Worm (Caenorhabditis elegans) whole organism, L4 larva: ENCODE results near the gene C03C10.7.

ENCODE experiments used
- ceh-62 ChIP-seq: sonication (generic microtip); optimal IDR thresholded peaks from 2 replicates; lab custom pipeline; 2017; ENCODE audit warnings: missing biosample characterization, missing genetic modification characterization
- ces-1 ChIP-seq: fragments of 150-350 bp; sonication (generic microtip); optimal IDR thresholded peaks from 4 replicates; lab custom pipeline; 2014; ENCODE audit warnings: missing biosample characterization, missing genetic modification reagents, missing genetic modification characterization
- daf-12 ChIP-seq: fragments of 150-350 bp; optimal IDR thresholded peaks from 2 replicates; lab custom pipeline; 2014; ENCODE audit warnings: missing biosample characterization, missing genetic modification reagents, missing genetic modification characterization
- egl-27 ChIP-seq: sonication (generic microtip); optimal IDR thresholded peaks from 3 replicates; lab custom pipeline; 2017; ENCODE audit warnings: missing biosample characterization, missing genetic modification reagents, missing genetic modification characterization
- lin-38 ChIP-seq: fragments of 200-800 bp; sonication (Bioruptor generic); IDR thresholded peaks from 2 replicates; pipeline ENCODE4 v1.3.6; 2022; ENCODE audit warnings: missing genetic modification reagents, missing genetic modification characterization, missing compliant biosample characterization
- nhr-102 ChIP-seq: sonication (generic microtip); optimal IDR thresholded peaks from 2 replicates; lab custom pipeline; 2016; ENCODE audit warnings: mild to moderate bottlenecking, missing genetic modification characterization, moderate library complexity, missing compliant biosample characterization
- nhr-237 ChIP-seq: sonication (generic microtip); optimal IDR thresholded peaks from 2 replicates; lab custom pipeline; 2017; ENCODE audit warnings: missing biosample characterization, missing genetic modification characterization
- nhr-77 ChIP-seq: fragments of 150-350 bp; optimal IDR thresholded peaks from 2 replicates; lab custom pipeline; 2014; ENCODE audit warnings: missing biosample characterization, missing genetic modification characterization
- pha-4 ChIP-seq, 2 experiments: fragments of 150-350 bp in 1 of 2; fragments of 200-800 bp in 1 of 2; sonication (Bioruptor generic) in 1 of 2; IDR thresholded peaks in 1 of 2; optimal IDR thresholded peaks in 1 of 2; 2 replicates each; pipeline versions ENCODE4 v1.3.6 to Lab custom; 2014 to 2022; ENCODE audit warnings: missing genetic modification characterization in 2 of 2, missing genetic modification reagents in 2 of 2, missing biosample characterization in 1 of 2, missing compliant biosample characterization in 1 of 2
- saeg-2 ChIP-seq: fragments of 200-800 bp; sonication (Bioruptor generic); IDR thresholded peaks from 2 replicates; pipeline ENCODE4 v1.3.6; 2022; ENCODE audit warnings: missing genetic modification reagents, missing genetic modification characterization, missing compliant biosample characterization
- unc-39 ChIP-seq: sonication (generic microtip); optimal IDR thresholded peaks from 2 replicates; lab custom pipeline; 2017; ENCODE audit warnings: missing biosample characterization, missing genetic modification characterization
- unc-62 ChIP-seq, 3 experiments: fragments of 150-350 bp in 1 of 3; sonication (generic microtip); optimal IDR thresholded peaks in 2 of 3; peaks in 1 of 3; 1 replicate in 1 of 3; 2 replicates in 2 of 3; lab custom pipeline; 2014 to 2017; ENCODE audit warnings: missing biosample characterization in 3 of 3, missing genetic modification characterization in 3 of 3, missing genetic modification reagents in 3 of 3, missing genotype in 1 of 3
- vab-7 ChIP-seq: fragments of 200-800 bp; sonication (Bioruptor generic); IDR thresholded peaks from 2 replicates; pipeline ENCODE4 v1.3.6; 2022; ENCODE audit warnings: missing genetic modification reagents, missing genetic modification characterization, missing compliant biosample characterization

DNA sequence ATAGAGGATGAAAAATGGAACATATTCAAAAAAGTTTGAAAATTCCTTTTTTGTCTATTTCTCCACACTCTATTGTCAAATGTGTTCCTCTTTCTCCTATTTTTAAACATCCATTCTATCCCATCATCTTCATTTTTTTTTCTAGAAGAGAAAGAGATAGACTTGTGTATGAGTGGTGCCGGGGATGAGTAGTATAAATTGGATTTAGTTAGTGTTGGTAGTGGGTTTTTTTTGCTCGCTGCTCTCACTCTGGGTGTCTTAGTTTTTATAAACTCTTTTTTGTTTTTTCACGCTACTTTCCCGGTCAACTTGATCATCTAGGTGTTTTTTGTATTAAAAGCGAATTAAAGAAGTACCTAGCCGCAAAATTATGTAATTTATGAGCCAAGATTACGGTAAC, 11.4 kb downstream of the C03C10.7 start:
- no peak for TF ChIP-seq pha-4 (GFP tag; IDR thresholded peaks at IDR 0.05; lab: Robert Waterston, UW)
- no peak for TF ChIP-seq pha-4 (tag; optimal IDR thresholded peaks at IDR 0.05; lab: Kevin White, UChicago)
- TF ChIP-seq saeg-2 (GFP tag; lab: Robert Waterston, UW): no peak
- TF ChIP-seq ces-1 (GFP tag; lab: Kevin White, UChicago): peak; percentile 57
- TF ChIP-seq ceh-62: no peak
- no peak for TF ChIP-seq daf-12 (tag; lab: Kevin White, UChicago)
- no peak for TF ChIP-seq nhr-77 (tag; lab: Kevin White, UChicago)
- no peak for TF ChIP-seq unc-39 (tag; lab: Kevin White, UChicago)
- no peak for TF ChIP-seq nhr-102
- TF ChIP-seq egl-27: no peak
- TF ChIP-seq lin-38 (GFP tag; lab: Robert Waterston, UW): no peak
- TF ChIP-seq nhr-237 (tag; lab: Kevin White, UChicago): no peak
- TF ChIP-seq vab-7 (GFP tag; lab: Robert Waterston, UW): no peak
- TF ChIP-seq unc-62 (GFP tag; optimal IDR thresholded peaks at IDR 0.05 in 1 of 2; lab: Kevin White, UChicago): no peak
- TF ChIP-seq unc-62 (tag; optimal IDR thresholded peaks at IDR 0.05; lab: Kevin White, UChicago): no peak
